Worm (Caenorhabditis elegans) whole organism, young adult: ENCODE data around the gene K03A11.1.

Source experiments
- attf-6 ChIP-seq: fragments of 200-800 bp; sonication (Bioruptor generic); IDR thresholded peaks from 2 replicates; pipeline ENCODE4 v1.3.6; 2022; ENCODE audit warnings: missing genetic modification reagents, missing genetic modification characterization, missing compliant biosample characterization
- ceh-100 ChIP-seq: fragments of 200-800 bp; sonication (Bioruptor generic); IDR thresholded peaks from 2 replicates; pipeline ENCODE4 v1.3.6; 2022; ENCODE audit warnings: missing genetic modification reagents, missing genetic modification characterization, missing compliant biosample characterization
- nfya-1 ChIP-seq: sonication (generic microtip); optimal IDR thresholded peaks from 2 replicates; lab custom pipeline; 2017; ENCODE audit warnings: antibody characterized with exemption, missing compliant biosample characterization, missing genetic modification characterization, borderline replicate concordance; ENCODE audit not compliant: insufficient read depth
- rec-8 ChIP-seq, 2 experiments: sonication (generic microtip); optimal IDR thresholded peaks; 2 replicates each; lab custom pipeline; 2016; ENCODE audit warnings: mild to moderate bottlenecking in 2 of 2, missing genetic modification characterization in 2 of 2, missing genetic modification reagents in 2 of 2, missing genotype in 2 of 2, missing biosample characterization in 1 of 2, missing compliant biosample characterization in 1 of 2, moderate library complexity in 1 of 2
- repo-1 ChIP-seq: sonication (generic microtip); optimal IDR thresholded peaks from 2 replicates; lab custom pipeline; 2017; ENCODE audit warnings: mild to moderate bottlenecking, missing genetic modification characterization, missing compliant biosample characterization
- snpc-1.1 ChIP-seq: sonication (generic microtip); optimal IDR thresholded peaks from 2 replicates; lab custom pipeline; 2017; ENCODE audit warnings: missing genetic modification characterization, mild to moderate bottlenecking, missing compliant biosample characterization, antibody characterized with exemption, moderate library complexity, missing genotype, missing genetic modification reagents; ENCODE audit not compliant: insufficient read depth
- snpc-4 ChIP-seq, 5 experiments: fragments of 150-350 bp in 1 of 5; sonication (generic microtip) in 4 of 5; optimal IDR thresholded peaks; 2 replicates each; lab custom pipeline; 2014 to 2018; ENCODE audit warnings: missing genetic modification characterization in 5 of 5, missing biosample characterization in 3 of 5, antibody characterized with exemption in 2 of 5, mild to moderate bottlenecking in 2 of 5, missing compliant biosample characterization in 2 of 5, missing genotype in 2 of 5, moderate library complexity in 2 of 5, missing genetic modification reagents in 1 of 5
- ztf-26 ChIP-seq: sonication (generic microtip); optimal IDR thresholded peaks from 2 replicates; lab custom pipeline; 2017; ENCODE audit warnings: missing genetic modification characterization, missing compliant biosample characterization

- TF ChIP-seq ceh-100: no peak
- TF ChIP-seq snpc-4 (GFP tag; optimal IDR thresholded peaks at IDR 0.05; lab: Kevin White, UChicago): no peak
- no peak for TF ChIP-seq snpc-4 (tag; optimal IDR thresholded peaks at IDR 0.05; lab: Kevin White, UChicago)
- no peak for TF ChIP-seq repo-1
- TF ChIP-seq snpc-1.1 (tag; lab: Kevin White, UChicago): no peak
- no peak for TF ChIP-seq attf-6 (GFP tag; lab: Robert Waterston, UW)
- TF ChIP-seq nfya-1 (tag; lab: Kevin White, UChicago): no peak
- no peak for TF ChIP-seq rec-8 (tag; optimal IDR thresholded peaks at IDR 0.05; lab: Kevin White, UChicago)
- no peak for TF ChIP-seq ztf-26 (tag; lab: Kevin White, UChicago)
These were observed 48.4 kb upstream of the K03A11.1 start for ce11 chrX:13003092-13003491.
